Worm (Caenorhabditis elegans) whole organism, L4 larva: ENCODE results near the gene Y15E3A.3.

Experiments used
- F37D6.2 ChIP-seq: sonication (generic microtip); optimal IDR thresholded peaks from 2 replicates; lab custom pipeline; 2016; ENCODE audit warnings: mild to moderate bottlenecking, missing genetic modification characterization, missing compliant biosample characterization
- F49E8.2 ChIP-seq: sonication (generic microtip); optimal IDR thresholded peaks from 2 replicates; lab custom pipeline; 2016; ENCODE audit warnings: missing compliant biosample characterization, mild to moderate bottlenecking, missing genetic modification characterization, borderline replicate concordance
- R02D3.7 ChIP-seq: fragments of 150-350 bp; sonication (generic microtip); optimal IDR thresholded peaks from 3 replicates; lab custom pipeline; 2014; ENCODE audit warnings: missing biosample characterization, missing genetic modification characterization
- T20F7.1 ChIP-seq: fragments of 200-800 bp; sonication (Bioruptor generic); optimal IDR thresholded peaks from 2 replicates; lab custom pipeline; 2018; ENCODE audit warnings: mild to moderate bottlenecking, missing genetic modification characterization, missing compliant biosample characterization
- Y105C5A.15 ChIP-seq: fragments of 200-800 bp; sonication (Bioruptor generic); IDR thresholded peaks from 2 replicates; pipeline ENCODE4 v1.3.6; 2022; ENCODE audit warnings: missing genetic modification characterization, missing compliant biosample characterization
- Y48G9A.11 ChIP-seq: fragments of 200-800 bp; sonication (Bioruptor generic); IDR thresholded peaks from 2 replicates; pipeline ENCODE4 v1.3.6; 2022; ENCODE audit warnings: missing genetic modification reagents, missing genetic modification characterization, missing compliant biosample characterization
- ZK546.5 ChIP-seq, 2 experiments: sonication (generic microtip); optimal IDR thresholded peaks; 2 replicates each; lab custom pipeline; 2017; ENCODE audit warnings: missing biosample characterization in 2 of 2, missing genetic modification characterization in 2 of 2
- aly-2 ChIP-seq: sonication (generic microtip); optimal IDR thresholded peaks from 2 replicates; lab custom pipeline; 2018; ENCODE audit warnings: missing biosample characterization, missing genetic modification characterization
- arid-1 ChIP-seq: fragments of 200-800 bp; sonication (Bioruptor generic); conservative IDR thresholded peaks from 2 replicates; pipeline ENCODE4 v1.3.6; 2022; ENCODE audit warnings: missing genetic modification reagents, missing genetic modification characterization, missing compliant biosample characterization
- attf-4 ChIP-seq: sonication (generic microtip); optimal IDR thresholded peaks from 3 replicates; lab custom pipeline; 2017; ENCODE audit warnings: missing biosample characterization, missing genetic modification characterization
- ceh-62 ChIP-seq: sonication (generic microtip); optimal IDR thresholded peaks from 2 replicates; lab custom pipeline; 2017; ENCODE audit warnings: missing biosample characterization, missing genetic modification characterization
- ces-1 ChIP-seq: fragments of 150-350 bp; sonication (generic microtip); optimal IDR thresholded peaks from 4 replicates; lab custom pipeline; 2014; ENCODE audit warnings: missing biosample characterization, missing genetic modification reagents, missing genetic modification characterization
- cey-2 ChIP-seq: sonication (generic microtip); optimal IDR thresholded peaks from 3 replicates; lab custom pipeline; 2017; ENCODE audit warnings: missing genetic modification characterization, mild to moderate bottlenecking, missing compliant biosample characterization, antibody characterized with exemption, borderline replicate concordance; ENCODE audit not compliant: insufficient read depth
- ctbp-1 ChIP-seq: fragments of 200-800 bp; sonication (Bioruptor generic); IDR thresholded peaks from 2 replicates; pipeline ENCODE4 v1.3.6; 2022; ENCODE audit warnings: missing genetic modification reagents, missing genetic modification characterization, missing compliant biosample characterization
- daf-16 ChIP-seq, 3 experiments: sonication (generic microtip); optimal IDR thresholded peaks; 2 replicates each; lab custom pipeline; 2016 to 2017; ENCODE audit warnings: missing genetic modification characterization in 3 of 3, missing genetic modification reagents in 3 of 3, mild to moderate bottlenecking in 2 of 3, missing compliant biosample characterization in 2 of 3, missing biosample characterization in 1 of 3, moderate library complexity in 1 of 3
- daf-19 ChIP-seq: fragments of 200-800 bp; sonication (Bioruptor generic); conservative IDR thresholded peaks from 2 replicates; pipeline ENCODE4 v1.3.6; 2022; ENCODE audit warnings: missing genetic modification characterization, missing compliant biosample characterization
- dmd-6 ChIP-seq: fragments of 200-800 bp; sonication (Bioruptor generic); IDR thresholded peaks from 2 replicates; pipeline ENCODE4 v1.3.6; 2022; ENCODE audit warnings: missing genetic modification reagents, missing genetic modification characterization, missing compliant biosample characterization
- dmd-9 ChIP-seq: fragments of 200-800 bp; sonication (Bioruptor generic); IDR thresholded peaks from 2 replicates; pipeline ENCODE4 v1.3.6; 2022; ENCODE audit warnings: missing genetic modification reagents, missing genetic modification characterization, missing compliant biosample characterization
- fkh-10 ChIP-seq: fragments of 150-350 bp; optimal IDR thresholded peaks from 2 replicates; lab custom pipeline; 2014; ENCODE audit warnings: missing biosample characterization, missing genetic modification reagents, missing genetic modification characterization
- fos-1 ChIP-seq: fragments of 150-350 bp; optimal IDR thresholded peaks from 2 replicates; lab custom pipeline; 2014; ENCODE audit warnings: missing biosample characterization, missing genetic modification characterization
- hif-1 ChIP-seq, 2 experiments: sonication (generic microtip); optimal IDR thresholded peaks; 2 replicates each; lab custom pipeline; 2016 to 2017; ENCODE audit warnings: missing compliant biosample characterization in 2 of 2, missing genetic modification characterization in 2 of 2, missing genetic modification reagents in 2 of 2, missing genotype in 2 of 2, mild to moderate bottlenecking in 1 of 2
- hlh-11 ChIP-seq: fragments of 200-800 bp; sonication (Bioruptor generic); optimal IDR thresholded peaks from 2 replicates; lab custom pipeline; 2018; ENCODE audit warnings: mild to moderate bottlenecking, missing genetic modification characterization, missing compliant biosample characterization
- hlh-30 ChIP-seq: sonication (generic microtip); optimal IDR thresholded peaks from 2 replicates; lab custom pipeline; 2017; ENCODE audit warnings: antibody characterized with exemption, mild to moderate bottlenecking, missing genetic modification characterization, missing compliant biosample characterization; ENCODE audit not compliant: insufficient read depth
- lim-7 ChIP-seq: fragments of 200-800 bp; sonication (Bioruptor generic); IDR thresholded peaks from 2 replicates; pipeline ENCODE4 v1.3.6; 2022; ENCODE audit warnings: missing genetic modification characterization, missing compliant biosample characterization
- lin-38 ChIP-seq: fragments of 200-800 bp; sonication (Bioruptor generic); IDR thresholded peaks from 2 replicates; pipeline ENCODE4 v1.3.6; 2022; ENCODE audit warnings: missing genetic modification reagents, missing genetic modification characterization, missing compliant biosample characterization
- lin-39 ChIP-seq: fragments of 150-350 bp; optimal IDR thresholded peaks from 2 replicates; lab custom pipeline; 2014; ENCODE audit warnings: missing biosample characterization, missing genetic modification reagents, missing genetic modification characterization
- lsy-2 ChIP-seq, 2 experiments: fragments of 150-350 bp in 1 of 2; sonication (generic microtip) in 1 of 2; optimal IDR thresholded peaks; 2 replicates each; lab custom pipeline; 2014 to 2017; ENCODE audit warnings: missing biosample characterization in 2 of 2, missing genetic modification characterization in 2 of 2
- madf-9 ChIP-seq: fragments of 200-800 bp; sonication (Bioruptor generic); conservative IDR thresholded peaks from 2 replicates; pipeline ENCODE4 v1.3.6; 2022; ENCODE audit warnings: missing genetic modification reagents, missing genetic modification characterization, missing compliant biosample characterization
- mdt-29 ChIP-seq: fragments of 200-800 bp; sonication (Bioruptor generic); IDR thresholded peaks from 2 replicates; pipeline ENCODE4 v1.3.6; 2022; ENCODE audit warnings: missing genetic modification reagents, missing genetic modification characterization, missing compliant biosample characterization
- mes-2 ChIP-seq: sonication (generic microtip); optimal IDR thresholded peaks from 2 replicates; lab custom pipeline; 2016; ENCODE audit warnings: missing genotype, mild to moderate bottlenecking, missing genetic modification characterization, missing compliant biosample characterization; ENCODE audit not compliant: poor library complexity, severe bottlenecking
- mxl-2 ChIP-seq: fragments of 200-800 bp; sonication (Bioruptor generic); conservative IDR thresholded peaks from 2 replicates; pipeline ENCODE4 v1.3.6; 2022; ENCODE audit warnings: missing genetic modification reagents, missing genetic modification characterization, missing compliant biosample characterization
- mxl-3 ChIP-seq: fragments of 200-800 bp; sonication (Bioruptor generic); optimal IDR thresholded peaks from 2 replicates; lab custom pipeline; 2018; ENCODE audit warnings: mild to moderate bottlenecking, missing genetic modification characterization, missing compliant biosample characterization
- nhr-11 ChIP-seq: fragments of 150-350 bp; optimal IDR thresholded peaks from 2 replicates; lab custom pipeline; 2014; ENCODE audit warnings: missing biosample characterization, missing genetic modification characterization
- nhr-28 ChIP-seq: fragments of 150-350 bp; optimal IDR thresholded peaks from 2 replicates; lab custom pipeline; 2014; ENCODE audit warnings: missing biosample characterization, missing genetic modification characterization
- nhr-41 ChIP-seq: fragments of 200-800 bp; sonication (Bioruptor generic); IDR thresholded peaks from 2 replicates; pipeline ENCODE4 v1.3.6; 2022; ENCODE audit warnings: missing genetic modification reagents, missing genetic modification characterization, missing compliant biosample characterization
- nhr-76 ChIP-seq: fragments of 150-350 bp; optimal IDR thresholded peaks from 2 replicates; lab custom pipeline; 2014; ENCODE audit warnings: missing biosample characterization, missing genetic modification characterization
- pha-4 ChIP-seq, 2 experiments: fragments of 150-350 bp in 1 of 2; fragments of 200-800 bp in 1 of 2; sonication (Bioruptor generic) in 1 of 2; IDR thresholded peaks in 1 of 2; optimal IDR thresholded peaks in 1 of 2; 2 replicates each; pipeline versions ENCODE4 v1.3.6 to Lab custom; 2014 to 2022; ENCODE audit warnings: missing genetic modification characterization in 2 of 2, missing genetic modification reagents in 2 of 2, missing biosample characterization in 1 of 2, missing compliant biosample characterization in 1 of 2
- pqm-1 ChIP-seq: sonication (generic microtip); optimal IDR thresholded peaks from 2 replicates; lab custom pipeline; 2017; ENCODE audit warnings: missing biosample characterization, missing genetic modification characterization
- rbr-2 ChIP-seq: sonication (generic microtip); optimal IDR thresholded peaks from 2 replicates; lab custom pipeline; 2016; ENCODE audit warnings: missing genotype, missing genetic modification characterization, missing compliant biosample characterization
- snpc-1.2 ChIP-seq: fragments of 200-800 bp; sonication (Bioruptor generic); IDR thresholded peaks from 2 replicates; pipeline ENCODE4 v1.3.6; 2022; ENCODE audit warnings: missing genetic modification reagents, missing genetic modification characterization, missing compliant biosample characterization
- spr-1 ChIP-seq: sonication (generic microtip); optimal IDR thresholded peaks from 2 replicates; lab custom pipeline; 2016; ENCODE audit warnings: mild to moderate bottlenecking, missing genetic modification characterization, missing compliant biosample characterization
- spr-3 ChIP-seq: fragments of 200-800 bp; sonication (Bioruptor generic); optimal IDR thresholded peaks from 2 replicates; lab custom pipeline; 2018; ENCODE audit warnings: mild to moderate bottlenecking, missing genetic modification characterization, missing compliant biosample characterization
- tag-97 ChIP-seq: fragments of 200-800 bp; sonication (Bioruptor generic); IDR thresholded peaks from 2 replicates; pipeline ENCODE4 v1.3.6; 2022; ENCODE audit warnings: missing genetic modification characterization, missing compliant biosample characterization
- tra-1 ChIP-seq: fragments of 200-800 bp; sonication (Bioruptor generic); IDR thresholded peaks from 2 replicates; pipeline ENCODE4 v1.3.6; 2022; ENCODE audit warnings: missing genetic modification reagents, missing genetic modification characterization, missing compliant biosample characterization
- vab-7 ChIP-seq: fragments of 200-800 bp; sonication (Bioruptor generic); IDR thresholded peaks from 2 replicates; pipeline ENCODE4 v1.3.6; 2022; ENCODE audit warnings: missing genetic modification reagents, missing genetic modification characterization, missing compliant biosample characterization
- zag-1 ChIP-seq: fragments of 150-350 bp; optimal IDR thresholded peaks from 2 replicates; lab custom pipeline; 2014; ENCODE audit warnings: missing biosample characterization, missing genetic modification characterization
- zip-11 ChIP-seq: fragments of 200-800 bp; sonication (Bioruptor generic); IDR thresholded peaks from 2 replicates; pipeline ENCODE4 v1.3.6; 2022; ENCODE audit warnings: missing genetic modification characterization, missing compliant biosample characterization
- ztf-11 ChIP-seq: fragments of 150-350 bp; optimal IDR thresholded peaks from 2 replicates; lab custom pipeline; 2014; ENCODE audit warnings: missing biosample characterization, missing genetic modification characterization

Gene Y15E3A.3

DNA sequence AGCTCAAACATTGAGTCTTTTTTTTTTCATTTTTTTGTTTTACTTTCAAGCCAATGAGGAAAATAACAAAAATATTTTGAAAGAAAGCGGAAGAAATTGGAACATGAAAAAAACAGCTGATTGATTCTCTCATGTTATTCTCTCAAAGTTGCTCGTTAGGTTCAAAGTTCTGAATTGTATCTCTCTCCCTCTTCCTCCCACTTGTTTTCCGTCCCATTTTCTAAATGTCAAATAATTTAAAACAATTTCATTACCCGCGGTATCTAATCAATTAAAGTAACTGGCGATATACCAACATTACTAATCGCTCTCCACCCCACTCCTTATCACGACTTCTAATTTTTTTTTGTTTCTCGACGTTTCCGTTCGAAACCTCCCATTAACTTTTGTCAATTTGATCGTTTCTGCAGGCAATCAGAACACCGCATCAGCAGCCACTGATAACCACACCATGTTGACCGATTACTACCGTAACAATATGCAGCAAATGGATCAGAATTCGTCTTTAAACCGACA is 17.2 kb upstream of the Y15E3A.3 start:
- TF ChIP-seq dmd-6 (GFP tag; lab: Robert Waterston, UW): 0 out of 2 replicates have a peak, but pooled peaks have one; percentile 6
- TF ChIP-seq lin-39: no peak
- TF ChIP-seq aly-2: no peak
- no peak for TF ChIP-seq mes-2
- TF ChIP-seq T20F7.1 (GFP tag; lab: Kevin White, UChicago): peak; percentile 20
- no peak for TF ChIP-seq hlh-30 (tag; lab: Kevin White, UChicago)
- TF ChIP-seq daf-16 (GFP tag; optimal IDR thresholded peaks at IDR 0.05; lab: Kevin White, UChicago): no peak
- TF ChIP-seq daf-16 (tag; optimal IDR thresholded peaks at IDR 0.05; lab: Kevin White, UChicago): peak; percentile 7
- peak; percentile 19 for TF ChIP-seq nhr-28 (tag; lab: Kevin White, UChicago)
- no peak for TF ChIP-seq daf-19 (GFP tag; lab: Robert Waterston, UW)
- no peak for TF ChIP-seq vab-7 (GFP tag; lab: Robert Waterston, UW)
- no peak for TF ChIP-seq mxl-3 (GFP tag; lab: Kevin White, UChicago)

DNA sequence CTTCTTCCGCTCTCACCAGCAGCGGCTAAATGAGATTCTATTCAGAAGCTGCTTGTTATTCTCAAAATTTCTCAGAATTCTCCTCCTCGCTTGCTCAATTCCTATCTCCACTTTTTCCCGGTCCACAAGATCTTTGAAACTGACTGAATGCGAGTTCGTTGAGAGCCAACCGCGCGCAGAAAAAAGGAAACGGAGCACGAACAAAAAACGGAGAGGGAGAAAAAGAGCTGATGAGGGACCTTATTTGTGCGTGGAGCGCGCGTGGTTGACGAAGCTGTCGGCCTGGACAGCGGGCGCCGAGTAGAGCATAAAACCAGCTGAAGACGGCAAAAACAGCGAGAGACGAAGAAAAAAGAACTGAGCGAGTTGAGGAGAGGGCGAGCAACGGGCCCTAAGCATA is 16.5 kb upstream of the Y15E3A.3 start:
- no peak for TF ChIP-seq madf-9 (GFP tag; lab: Robert Waterston, UW)
- TF ChIP-seq fkh-10 (GFP tag; lab: Kevin White, UChicago): peak; percentile 92
- no peak for TF ChIP-seq Y105C5A.15 (GFP tag; lab: Robert Waterston, UW)
- peak; percentile 65 for TF ChIP-seq F37D6.2 (tag; lab: Kevin White, UChicago)
- no peak for TF ChIP-seq pqm-1 (tag; lab: Kevin White, UChicago)
- no peak for TF ChIP-seq tra-1
- TF ChIP-seq dmd-6 (GFP tag; lab: Robert Waterston, UW): peak; percentile 40
- TF ChIP-seq arid-1 (GFP tag; lab: Robert Waterston, UW): no peak
- peak in 1 of 2 experiments; percentile 40 for TF ChIP-seq hif-1 (tag; optimal IDR thresholded peaks at IDR 0.05; lab: Kevin White, UChicago)
- TF ChIP-seq snpc-1.2: no peak
- no peak for TF ChIP-seq nhr-41 (GFP tag; lab: Robert Waterston, UW)
- TF ChIP-seq lin-38 (GFP tag; lab: Robert Waterston, UW): no peak
- TF ChIP-seq ztf-11 (tag; lab: Kevin White, UChicago): no peak
- TF ChIP-seq dmd-9 (GFP tag; lab: Robert Waterston, UW): no peak
- TF ChIP-seq mdt-29 (GFP tag; lab: Robert Waterston, UW): no peak
- TF ChIP-seq ZK546.5 (tag; optimal IDR thresholded peaks at IDR 0.05; lab: Kevin White, UChicago): no peak
- no peak; the same call in 1 of the 2 replicates for TF ChIP-seq pha-4 (GFP tag; IDR thresholded peaks at IDR 0.05; lab: Robert Waterston, UW)
- no peak for TF ChIP-seq pha-4 (tag; optimal IDR thresholded peaks at IDR 0.05; lab: Kevin White, UChicago)
- peak; percentile 61 for TF ChIP-seq hlh-11 (tag; lab: Kevin White, UChicago)
- no peak for TF ChIP-seq zip-11 (GFP tag; lab: Robert Waterston, UW)
- no peak for TF ChIP-seq zag-1 (tag; lab: Kevin White, UChicago)
- no peak for TF ChIP-seq mxl-2 (GFP tag; lab: Robert Waterston, UW)
- no peak for TF ChIP-seq attf-4 (tag; lab: Kevin White, UChicago)
- no peak for TF ChIP-seq nhr-76 (tag; lab: Kevin White, UChicago)
- TF ChIP-seq lsy-2 (tag; optimal IDR thresholded peaks at IDR 0.05; lab: Kevin White, UChicago): peak in 1 of 2 experiments; percentile 42
- TF ChIP-seq cey-2 (tag; lab: Kevin White, UChicago): no peak
- TF ChIP-seq R02D3.7 (tag; lab: Kevin White, UChicago): no peak
- no peak for TF ChIP-seq lim-7 (GFP tag; lab: Robert Waterston, UW)
- no peak for TF ChIP-seq F49E8.2 (tag; lab: Kevin White, UChicago)
- TF ChIP-seq fos-1: no peak
- TF ChIP-seq ceh-62: no peak
- TF ChIP-seq ces-1 (GFP tag; lab: Kevin White, UChicago): no peak
- no peak for TF ChIP-seq nhr-11 (tag; lab: Kevin White, UChicago)
- peak; percentile 69; the same call in 1 of the 2 replicates for TF ChIP-seq ctbp-1 (GFP tag; lab: Robert Waterston, UW)
- TF ChIP-seq spr-1 (tag; lab: Kevin White, UChicago): no peak
- TF ChIP-seq tag-97 (GFP tag; lab: Robert Waterston, UW): no peak
- TF ChIP-seq Y48G9A.11 (GFP tag; lab: Robert Waterston, UW): no peak
- TF ChIP-seq aly-2: no peak
- no peak for TF ChIP-seq spr-3 (GFP tag; lab: Kevin White, UChicago)
- TF ChIP-seq rbr-2 (tag; lab: Kevin White, UChicago): peak; percentile 68
- 0 out of 2 replicates have a peak, but pooled peaks have one; percentile 26 for TF ChIP-seq vab-7 (GFP tag; lab: Robert Waterston, UW)
